Worm (Caenorhabditis elegans) whole organism, midembryonic: ENCODE results near the gene pyc-1.

Experiments used
- T22C8.4 ChIP-seq: fragments of 200-800 bp; sonication (Bioruptor generic); IDR thresholded peaks from 2 replicates; pipeline ENCODE4 v1.3.6; 2022; ENCODE audit warnings: missing genetic modification characterization, missing compliant biosample characterization
- cog-1 ChIP-seq: sonication (generic microtip); optimal IDR thresholded peaks from 2 replicates; lab custom pipeline; 2016; ENCODE audit warnings: missing genetic modification characterization, missing compliant biosample characterization
- flt-1 ChIP-seq: fragments of 200-800 bp; sonication (Bioruptor generic); IDR thresholded peaks from 2 replicates; pipeline ENCODE4 v1.3.6; 2022; ENCODE audit warnings: missing genetic modification characterization, missing compliant biosample characterization
- med-1 ChIP-seq: sonication (generic microtip); optimal IDR thresholded peaks from 2 replicates; lab custom pipeline; 2017; ENCODE audit warnings: missing genetic modification characterization, mild to moderate bottlenecking, missing compliant biosample characterization, antibody characterized with exemption, missing genetic modification reagents; ENCODE audit not compliant: insufficient read depth
- ref-1 ChIP-seq: fragments of 200-800 bp; sonication (Bioruptor generic); conservative IDR thresholded peaks from 2 replicates; pipeline ENCODE4 v1.3.6; 2022; ENCODE audit warnings: missing genetic modification reagents, missing genetic modification characterization, missing compliant biosample characterization
- ztf-23 ChIP-seq: fragments of 200-800 bp; sonication (Bioruptor generic); IDR thresholded peaks from 2 replicates; pipeline ENCODE4 v1.3.6; 2022; ENCODE audit warnings: missing genetic modification reagents, missing genetic modification characterization, missing compliant biosample characterization
- ztf-29 ChIP-seq: fragments of 200-800 bp; sonication (Bioruptor generic); IDR thresholded peaks from 2 replicates; pipeline ENCODE4 v1.3.6; 2022; ENCODE audit warnings: missing genetic modification reagents, missing genetic modification characterization, missing compliant biosample characterization

ce11 chrV:11820551-11820950 lies 1.8 kb downstream of the pyc-1 start:
- TF ChIP-seq ref-1 (GFP tag; lab: Robert Waterston, UW) (no peak), T22C8.4 (GFP tag; lab: Robert Waterston, UW) (no peak), ztf-23 (no peak), med-1 (GFP tag; lab: Kevin White, UChicago) (no peak), flt-1 (GFP tag; lab: Robert Waterston, UW) (no peak), ztf-29 (GFP tag; lab: Robert Waterston, UW) (no peak), cog-1 (tag; lab: Kevin White, UChicago) (no peak)
